Worm (Caenorhabditis elegans) whole organism, L1 larva: ENCODE measurements around the gene F09E10.5.

ENCODE experiments used
- C04F5.9 ChIP-seq: sonication (generic microtip); optimal IDR thresholded peaks from 2 replicates; lab custom pipeline; 2016; ENCODE audit warnings: missing genetic modification characterization, missing compliant biosample characterization
- elt-3 ChIP-seq, 6 experiments: fragments of 150-350 bp in 1 of 6; sonication (generic microtip); optimal IDR thresholded peaks; 2 replicates each; lab custom pipeline; 2017 to 2018; ENCODE audit warnings: missing biosample characterization in 6 of 6, missing genetic modification characterization in 6 of 6, inconsistent platforms in 1 of 6
- fos-1 ChIP-seq: fragments of 150-350 bp; optimal IDR thresholded peaks from 2 replicates; lab custom pipeline; 2014; ENCODE audit warnings: missing biosample characterization, missing genetic modification characterization
- hlh-4 ChIP-seq: sonication (generic microtip); optimal IDR thresholded peaks from 2 replicates; lab custom pipeline; 2016; ENCODE audit warnings: mild to moderate bottlenecking, missing genetic modification characterization, missing compliant biosample characterization
- nhr-237 ChIP-seq: fragments of 150-350 bp; optimal IDR thresholded peaks from 2 replicates; lab custom pipeline; 2014; ENCODE audit warnings: missing biosample characterization, missing genetic modification characterization
- pag-3 ChIP-seq: sonication (generic microtip); optimal IDR thresholded peaks from 2 replicates; lab custom pipeline; 2017; ENCODE audit warnings: missing genetic modification characterization, mild to moderate bottlenecking, missing compliant biosample characterization, antibody characterized with exemption, borderline replicate concordance; ENCODE audit not compliant: insufficient read depth
- sox-4 ChIP-seq: sonication (generic microtip); optimal IDR thresholded peaks from 2 replicates; lab custom pipeline; 2016; ENCODE audit warnings: missing genetic modification characterization, missing compliant biosample characterization
- unc-130 ChIP-seq: fragments of 150-350 bp; optimal IDR thresholded peaks from 2 replicates; lab custom pipeline; 2017; ENCODE audit warnings: missing biosample characterization, missing genetic modification characterization, inconsistent platforms
- unc-62 ChIP-seq: fragments of 150-350 bp; optimal IDR thresholded peaks from 2 replicates; lab custom pipeline; 2014; ENCODE audit warnings: missing biosample characterization, missing genetic modification reagents, missing genetic modification characterization
- zag-1 ChIP-seq: fragments of 150-350 bp; optimal IDR thresholded peaks from 2 replicates; lab custom pipeline; 2014; ENCODE audit warnings: missing biosample characterization, missing genetic modification characterization
- ztf-11 ChIP-seq, 2 experiments: sonication (generic microtip); optimal IDR thresholded peaks; 2 replicates each; lab custom pipeline; 2016 to 2017; ENCODE audit warnings: missing genetic modification characterization in 2 of 2, missing biosample characterization in 1 of 2, missing compliant biosample characterization in 1 of 2

DNA sequence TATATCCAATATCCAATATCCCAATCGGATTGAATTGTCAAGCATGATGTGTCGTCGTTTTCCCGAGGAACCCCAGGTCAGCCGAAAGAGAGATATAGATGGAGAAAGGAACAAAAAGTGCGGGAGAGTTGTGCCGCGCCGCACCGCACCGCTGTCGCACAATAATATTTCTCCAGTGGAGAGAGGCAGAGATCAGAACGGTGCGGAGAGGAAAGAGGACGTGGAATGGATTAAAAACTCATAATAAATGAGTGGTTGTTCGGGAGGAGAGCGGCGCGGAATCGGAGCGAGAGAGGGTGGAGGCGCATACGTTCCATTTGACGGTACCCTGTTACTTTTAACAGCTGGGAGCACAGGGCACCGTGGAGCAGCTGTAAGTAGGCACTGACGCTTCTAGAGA, 23.4 kb upstream of the F09E10.5 start:
- no peak for TF ChIP-seq hlh-4 (tag; lab: Kevin White, UChicago)
- no peak for TF ChIP-seq sox-4 (tag; lab: Kevin White, UChicago)
- no peak for TF ChIP-seq nhr-237 (tag; lab: Kevin White, UChicago)
- TF ChIP-seq zag-1 (tag; lab: Kevin White, UChicago) = no peak
- no peak for TF ChIP-seq unc-62 (GFP tag; lab: Kevin White, UChicago)
- TF ChIP-seq unc-130 = no peak
- no peak for TF ChIP-seq ztf-11 (tag; optimal IDR thresholded peaks at IDR 0.05; lab: Kevin White, UChicago)
- no peak for TF ChIP-seq C04F5.9 (tag; lab: Kevin White, UChicago)
- no peak for TF ChIP-seq fos-1
- no peak for TF ChIP-seq pag-3 (tag; lab: Kevin White, UChicago)
- no peak for TF ChIP-seq elt-3 (tag; optimal IDR thresholded peaks at IDR 0.05; lab: Kevin White, UChicago)
